Fruit fly (Drosophila melanogaster) whole organism, embryonic: Measurements from ENCODE around the gene CG6959.
A peak's percentile ranks its signal among the peaks of the same experiment; 100 is the strongest.

ENCODE experiments used
- CG10267 ChIP-seq: fragments of 200-800 bp; sonication (Bioruptor generic); optimal IDR thresholded peaks from 2 replicates; lab custom pipeline; 2018; ENCODE audit warnings: missing biosample characterization, mild to moderate bottlenecking, missing genetic modification characterization, moderate library complexity
- CG10274 ChIP-seq: fragments of 200-800 bp; sonication (Bioruptor generic); optimal IDR thresholded peaks from 3 replicates; lab custom pipeline; 2017; ENCODE audit warnings: missing biosample characterization, mild to moderate bottlenecking, missing genetic modification characterization
- CG10959 ChIP-seq: fragments of 200-800 bp; sonication (Bioruptor generic); IDR thresholded peaks from 2 replicates; pipeline ENCODE4 v1.3.6; 2022; ENCODE audit warnings: missing biosample characterization, missing genetic modification characterization
- CG11247 ChIP-seq: fragments of 200-800 bp; sonication (Bioruptor generic); IDR thresholded peaks from 2 replicates; pipeline ENCODE4 v1.3.6; 2022; ENCODE audit warnings: missing biosample characterization, missing genetic modification characterization
- CG12236 ChIP-seq: fragments of 200-800 bp; sonication (Bioruptor generic); optimal IDR thresholded peaks from 2 replicates; lab custom pipeline; 2016; ENCODE audit warnings: missing biosample characterization, missing genetic modification characterization
- CG12299 ChIP-seq: fragments of 200-800 bp; sonication (Bioruptor generic); optimal IDR thresholded peaks from 2 replicates; lab custom pipeline; 2018; ENCODE audit warnings: missing biosample characterization, mild to moderate bottlenecking, missing genetic modification characterization
- CG14667 ChIP-seq: fragments of 200-800 bp; sonication (Bioruptor generic); IDR thresholded peaks from 2 replicates; pipeline ENCODE4 v1.3.6; 2022; ENCODE audit warnings: missing biosample characterization, missing genetic modification characterization
- CG15011 ChIP-seq: fragments of 200-800 bp; sonication (Bioruptor generic); optimal IDR thresholded peaks from 3 replicates; lab custom pipeline; 2018; ENCODE audit warnings: missing biosample characterization, mild to moderate bottlenecking, missing genetic modification characterization
- CG1647 ChIP-seq: fragments of 200-800 bp; sonication (Bioruptor generic); optimal IDR thresholded peaks from 3 replicates; lab custom pipeline; 2016; ENCODE audit warnings: missing biosample characterization, missing genetic modification characterization
- CG17186 ChIP-seq: fragments of 200-800 bp; sonication (Bioruptor generic); optimal IDR thresholded peaks from 3 replicates; lab custom pipeline; 2017; ENCODE audit warnings: missing biosample characterization, missing genetic modification reagents, missing genetic modification characterization
- CG17568 ChIP-seq: fragments of 200-800 bp; sonication (Bioruptor generic); optimal IDR thresholded peaks from 2 replicates; lab custom pipeline; 2018; ENCODE audit warnings: missing biosample characterization, mild to moderate bottlenecking, missing genetic modification characterization, moderate library complexity
- CG2120 ChIP-seq: fragments of 200-800 bp; sonication (Bioruptor generic); optimal IDR thresholded peaks from 3 replicates; lab custom pipeline; 2016; ENCODE audit warnings: missing biosample characterization, missing genetic modification characterization
- CG31441 ChIP-seq: fragments of 200-800 bp; sonication (Bioruptor generic); IDR thresholded peaks from 2 replicates; pipeline ENCODE4 v1.3.6; 2022; ENCODE audit warnings: missing biosample characterization, missing genetic modification characterization
- CG43689 ChIP-seq: fragments of 200-800 bp; sonication (Bioruptor generic); IDR thresholded peaks from 2 replicates; pipeline ENCODE4 v1.3.6; 2022; ENCODE audit warnings: missing biosample characterization, missing genetic modification characterization
- CG4404 ChIP-seq: fragments of 200-800 bp; sonication (Bioruptor generic); IDR thresholded peaks from 2 replicates; pipeline ENCODE4 v1.3.6; 2022; ENCODE audit warnings: missing biosample characterization, missing genetic modification characterization
- CG4854 ChIP-seq: fragments of 200-800 bp; sonication (Bioruptor generic); optimal IDR thresholded peaks from 2 replicates; lab custom pipeline; 2016; ENCODE audit warnings: missing biosample characterization, missing genetic modification characterization, inconsistent platforms
- CG6254 ChIP-seq: fragments of 200-800 bp; sonication (Bioruptor generic); optimal IDR thresholded peaks from 3 replicates; lab custom pipeline; 2017; ENCODE audit warnings: mild to moderate bottlenecking, missing biosample characterization, missing genetic modification reagents, missing genetic modification characterization
- CG6654 ChIP-seq: fragments of 200-800 bp; sonication (Bioruptor generic); optimal IDR thresholded peaks from 2 replicates; lab custom pipeline; 2017; ENCODE audit warnings: missing biosample characterization, mild to moderate bottlenecking, missing genetic modification characterization
- CG7928 ChIP-seq: fragments of 200-800 bp; sonication (Bioruptor generic); optimal IDR thresholded peaks from 2 replicates; lab custom pipeline; 2017; ENCODE audit warnings: missing biosample characterization, mild to moderate bottlenecking, missing genetic modification characterization
- CG7963 ChIP-seq: fragments of 200-800 bp; sonication (Bioruptor generic); IDR thresholded peaks from 3 replicates; pipeline ENCODE4 v1.3.6; 2022; ENCODE audit warnings: missing biosample characterization, missing genetic modification characterization; ENCODE audit not compliant: partially characterized antibody
- CG8388 ChIP-seq: fragments of 200-800 bp; sonication (Bioruptor generic); optimal IDR thresholded peaks from 2 replicates; lab custom pipeline; 2019; ENCODE audit warnings: missing biosample characterization, mild to moderate bottlenecking, missing genetic modification characterization, moderate library complexity
- CG8478 ChIP-seq: fragments of >200 bp; optimal IDR thresholded peaks from 2 replicates; lab custom pipeline; 2018
- Camta ChIP-seq: fragments of 200-800 bp; sonication (Bioruptor generic); optimal IDR thresholded peaks from 2 replicates; lab custom pipeline; 2016; ENCODE audit warnings: missing biosample characterization, missing genetic modification characterization
- Ets65A ChIP-seq: fragments of 200-800 bp; sonication (Bioruptor generic); peaks from one replicate; lab custom pipeline; 2016; ENCODE audit warnings: missing biosample characterization, missing genetic modification characterization
- Mad ChIP-seq: fragments of 200-800 bp; sonication (Bioruptor generic); optimal IDR thresholded peaks from 2 replicates; lab custom pipeline; 2016; ENCODE audit warnings: missing biosample characterization, missing genetic modification characterization
- Meics ChIP-seq: fragments of 200-800 bp; sonication (Bioruptor generic); optimal IDR thresholded peaks from 2 replicates; lab custom pipeline; 2017; ENCODE audit warnings: missing biosample characterization, mild to moderate bottlenecking, missing genetic modification characterization
- Six4 ChIP-seq: fragments of 200-800 bp; sonication (Bioruptor generic); optimal IDR thresholded peaks from 2 replicates; lab custom pipeline; 2016; ENCODE audit warnings: missing biosample characterization, missing genetic modification characterization
- Sry-β ChIP-seq: fragments of 200-800 bp; sonication (Bioruptor generic); optimal IDR thresholded peaks from 2 replicates; lab custom pipeline; 2018; ENCODE audit warnings: missing biosample characterization, mild to moderate bottlenecking, missing genetic modification characterization, moderate library complexity
- Ssrp ChIP-seq: fragments of 200-800 bp; sonication (Bioruptor generic); optimal IDR thresholded peaks from 2 replicates; lab custom pipeline; 2018; ENCODE audit warnings: missing biosample characterization, mild to moderate bottlenecking, missing genetic modification characterization, moderate library complexity
- Taf1 ChIP-seq: fragments of 200-800 bp; sonication (Bioruptor generic); IDR thresholded peaks from 2 replicates; pipeline ENCODE4 v1.3.6; 2022; ENCODE audit warnings: missing biosample characterization, missing genetic modification characterization
- ac ChIP-seq: fragments of 200-800 bp; sonication (Bioruptor generic); optimal IDR thresholded peaks from 3 replicates; lab custom pipeline; 2017; ENCODE audit warnings: missing biosample characterization, mild to moderate bottlenecking, missing genetic modification characterization
- ase ChIP-seq: fragments of 200-800 bp; sonication (Bioruptor generic); IDR thresholded peaks from 3 replicates; pipeline ENCODE4 v1.3.6; 2022; ENCODE audit warnings: missing biosample characterization, missing genetic modification characterization
- bab2 ChIP-seq: fragments of 200-800 bp; sonication (Bioruptor generic); optimal IDR thresholded peaks from 2 replicates; lab custom pipeline; 2016; ENCODE audit warnings: missing biosample characterization, missing genetic modification characterization
- crol ChIP-seq: fragments of 200-800 bp; sonication (Bioruptor generic); IDR thresholded peaks from 2 replicates; pipeline ENCODE4 v1.3.6; 2022; ENCODE audit warnings: missing biosample characterization, missing genetic modification characterization
- dm ChIP-seq: fragments of 200-800 bp; sonication (Bioruptor generic); optimal IDR thresholded peaks from 3 replicates; lab custom pipeline; 2016; ENCODE audit warnings: missing biosample characterization, missing genetic modification characterization
- dysf ChIP-seq: fragments of 200-800 bp; sonication (Bioruptor generic); IDR thresholded peaks from 3 replicates; pipeline ENCODE4 v1.3.6; 2022; ENCODE audit warnings: missing biosample characterization, missing genetic modification characterization
- esg ChIP-seq: fragments of 200-800 bp; sonication (Bioruptor generic); conservative IDR thresholded peaks from 2 replicates; pipeline ENCODE4 v1.3.6; 2022; ENCODE audit warnings: missing biosample characterization, missing genetic modification characterization
- ind ChIP-seq: fragments of 200-800 bp; sonication (Bioruptor generic); optimal IDR thresholded peaks from 3 replicates; lab custom pipeline; 2016; ENCODE audit warnings: missing biosample characterization, missing genetic modification characterization
- ken ChIP-seq: fragments of 200-800 bp; sonication (Bioruptor generic); IDR thresholded peaks from 3 replicates; pipeline ENCODE4 v1.3.6; 2022; ENCODE audit warnings: missing biosample characterization, missing genetic modification characterization
- lola ChIP-seq, 3 experiments: fragments of >200 bp in 2 of 3; fragments of 200-800 bp in 1 of 3; sonication (Bioruptor generic) in 1 of 3; optimal IDR thresholded peaks; 2 replicates each; lab custom pipeline; 2017 to 2019; ENCODE audit warnings: missing biosample characterization in 3 of 3, missing genetic modification characterization in 3 of 3, mild to moderate bottlenecking in 1 of 3, moderate library complexity in 1 of 3
- mirr ChIP-seq: fragments of 200-800 bp; sonication (Bioruptor generic); optimal IDR thresholded peaks from 3 replicates; lab custom pipeline; 2018; ENCODE audit warnings: missing biosample characterization, mild to moderate bottlenecking, missing genetic modification characterization
- nerfin-2 ChIP-seq: fragments of 200-800 bp; sonication (Bioruptor generic); IDR thresholded peaks from 2 replicates; pipeline ENCODE4 v1.3.6; 2022; ENCODE audit warnings: missing biosample characterization, missing genetic modification characterization; ENCODE audit not compliant: partially characterized antibody
- otp ChIP-seq: fragments of 200-800 bp; sonication (Bioruptor generic); IDR thresholded peaks from 3 replicates; pipeline ENCODE4, ENCODE4 v1.3.6; 2022; ENCODE audit warnings: missing biosample characterization, missing genetic modification characterization
- sima ChIP-seq: fragments of 200-800 bp; sonication (Bioruptor generic); optimal IDR thresholded peaks from 2 replicates; lab custom pipeline; 2016; ENCODE audit warnings: missing biosample characterization, missing genetic modification characterization
- slbo ChIP-seq: fragments of 200-800 bp; sonication (Bioruptor generic); IDR thresholded peaks from 2 replicates; pipeline ENCODE4 v1.3.6; 2022; ENCODE audit warnings: missing biosample characterization, missing genetic modification characterization
- sna ChIP-seq: fragments of 200-800 bp; sonication (Bioruptor generic); IDR thresholded peaks from 2 replicates; pipeline ENCODE4 v1.3.6; 2022; ENCODE audit warnings: missing biosample characterization, missing genetic modification characterization; ENCODE audit not compliant: partially characterized antibody
- tup ChIP-seq: fragments of 200-800 bp; sonication (Bioruptor generic); optimal IDR thresholded peaks from 2 replicates; lab custom pipeline; 2016; ENCODE audit warnings: missing biosample characterization, mild to moderate bottlenecking, missing genetic modification characterization, moderate library complexity
- wor ChIP-seq: fragments of 200-800 bp; sonication (Bioruptor generic); IDR thresholded peaks from 2 replicates; pipeline ENCODE4 v1.3.6; 2022; ENCODE audit warnings: missing biosample characterization, missing genetic modification characterization
- yki ChIP-seq: fragments of >200 bp; optimal IDR thresholded peaks from 3 replicates; lab custom pipeline; 2018
- zen ChIP-seq: fragments of 200-800 bp; sonication (Bioruptor generic); optimal IDR thresholded peaks from 3 replicates; lab custom pipeline; 2018; ENCODE audit warnings: missing biosample characterization, mild to moderate bottlenecking, missing genetic modification characterization, moderate library complexity

The CG6959 gene

DNA sequence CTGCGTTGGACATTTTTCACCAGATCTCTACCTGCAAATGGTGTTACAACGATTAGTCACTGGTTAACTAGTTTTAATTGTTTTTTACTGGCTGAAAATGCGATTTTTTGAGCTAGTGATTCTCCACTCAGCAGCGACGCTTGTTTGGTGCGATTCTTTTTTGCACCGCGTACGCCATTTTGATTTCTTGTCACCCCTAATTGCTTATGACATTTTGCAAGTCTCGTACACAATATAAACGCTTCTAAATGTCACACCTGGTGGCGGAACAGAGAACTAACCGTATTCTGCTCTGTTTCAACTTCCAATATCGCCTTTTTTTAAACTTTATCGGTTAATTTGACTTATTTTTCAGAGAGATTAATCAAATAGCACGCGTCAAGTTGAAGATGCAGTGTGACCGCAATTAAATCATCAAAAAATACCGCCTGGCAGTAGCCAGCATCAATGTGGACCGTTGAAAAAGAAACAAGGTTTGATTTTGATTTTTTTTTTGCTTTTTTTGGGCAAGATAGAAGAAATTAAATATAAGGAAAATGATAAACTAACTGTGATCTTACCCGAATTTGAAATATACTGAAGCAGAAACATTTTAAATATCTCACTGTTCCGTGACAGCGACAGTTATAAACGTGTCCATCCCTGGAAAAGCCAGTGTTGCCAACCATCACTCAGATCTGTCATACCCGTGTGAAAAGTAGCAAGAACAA, 50.2 kb downstream of the CG6959 start, which contains the start of the genes COX5A and glo (continued):
- TF ChIP-seq CG10959 (GFP tag; lab: Robert Waterston, UW), result peak; percentile 60
- TF ChIP-seq CG17568 (GFP tag; lab: Kevin White, UChicago), result no peak
- no peak for TF ChIP-seq CG15011 (GFP tag; lab: Kevin White, UChicago)
- TF ChIP-seq esg (GFP tag; lab: Robert Waterston, UW), result peak; percentile 56
- TF ChIP-seq CG14667 (GFP tag; lab: Robert Waterston, UW), result no peak
- TF ChIP-seq CG7963, result no peak
- peak; percentile 85 for TF ChIP-seq CG10267 (tag; lab: Kevin White, UChicago)
- peak; percentile 20; the same call in 1 of the 2 replicates for TF ChIP-seq crol (GFP tag; lab: Robert Waterston, UW)
- peak; percentile 73 for TF ChIP-seq CG17186 (GFP tag; lab: Kevin White, UChicago)
- peak; percentile 84 for TF ChIP-seq ind (GFP tag; lab: Kevin White, UChicago)
- no peak for TF ChIP-seq CG8478 (lab: Kevin White, UChicago)
- TF ChIP-seq CG31441 (GFP tag; lab: Robert Waterston, UW), result peak; percentile 71
- TF ChIP-seq dysf (GFP tag; lab: Robert Waterston, UW), result peak; percentile 69
- peak; percentile 58 for TF ChIP-seq tup (GFP tag; lab: Kevin White, UChicago)
- TF ChIP-seq CG12236, result peak; percentile 80
- TF ChIP-seq Six4 (GFP tag; lab: Kevin White, UChicago), result peak; percentile 64
- peak; percentile 59 for TF ChIP-seq CG4404 (GFP tag; lab: Robert Waterston, UW)
- TF ChIP-seq Sry-β, result peak; percentile 34
- TF ChIP-seq CG11247, result peak; percentile 70
- TF ChIP-seq CG12299 (tag; lab: Kevin White, UChicago), result peak; percentile 70
- peak; percentile 72 for TF ChIP-seq Meics (GFP tag; lab: Kevin White, UChicago)
- TF ChIP-seq ase (GFP tag; lab: Robert Waterston, UW), result 0 out of 3 replicates have a peak, but pooled peaks have one; percentile 59
- TF ChIP-seq ken (GFP tag; lab: Robert Waterston, UW), result peak; percentile 71; the same call in 2 of the 3 replicates
- no peak for TF ChIP-seq nerfin-2
- no peak for TF ChIP-seq CG6654 (GFP tag; lab: Kevin White, UChicago)
- TF ChIP-seq CG6254 (GFP tag; lab: Kevin White, UChicago), result no peak
- peak; percentile 74 for TF ChIP-seq zen
- TF ChIP-seq Mad (GFP tag; lab: Kevin White, UChicago), result peak; percentile 74
- no peak for TF ChIP-seq sna (GFP tag; lab: Robert Waterston, UW)
- peak; percentile 88 for TF ChIP-seq bab2
- TF ChIP-seq Camta, result peak; percentile 82
- peak; percentile 91 for TF ChIP-seq dm
- peak; percentile 35 for TF ChIP-seq mirr (GFP tag; lab: Kevin White, UChicago)
- TF ChIP-seq Taf1 (GFP tag; lab: Robert Waterston, UW), result peak; percentile 76
- no peak for TF ChIP-seq yki
- peak; percentile 58 for TF ChIP-seq CG8388 (GFP tag; lab: Kevin White, UChicago)
- TF ChIP-seq CG10274 (GFP tag; lab: Kevin White, UChicago), result peak; percentile 9
- no peak for TF ChIP-seq ac (GFP tag; lab: Kevin White, UChicago)
- TF ChIP-seq CG4854 (GFP tag; lab: Kevin White, UChicago), result peak; percentile 97
- peak; percentile 97 for TF ChIP-seq CG7928 (GFP tag; lab: Kevin White, UChicago)
- TF ChIP-seq Ssrp (tag; lab: Kevin White, UChicago), result peak; percentile 45
- peak; percentile 86 for TF ChIP-seq slbo (GFP tag; lab: Robert Waterston, UW)
- peak; percentile 92 for TF ChIP-seq CG2120 (GFP tag; lab: Kevin White, UChicago)
- TF ChIP-seq CG43689 (GFP tag; lab: Robert Waterston, UW), result no peak
- TF ChIP-seq wor (GFP tag; lab: Robert Waterston, UW), result peak; percentile 37; the same call in 1 of the 2 replicates
- TF ChIP-seq CG1647 (GFP tag; lab: Kevin White, UChicago), result peak; percentile 43
- peak; percentile 97 for TF ChIP-seq Ets65A (GFP tag; lab: Kevin White, UChicago)
- peak in 1 of 3 experiments; percentile 68 for TF ChIP-seq lola (GFP tag; optimal IDR thresholded peaks at IDR 0.05; lab: Kevin White, UChicago)
- 0 out of 3 replicates have a peak, but pooled peaks have one; percentile 54 for TF ChIP-seq otp (GFP tag; lab: Robert Waterston, UW)
- peak; percentile 38 for TF ChIP-seq sima
